Worm (Caenorhabditis elegans) whole organism, L4 larva: ENCODE results near the gene F40G12.4.

Experiments
- R02D3.7 ChIP-seq: fragments of 150-350 bp; sonication (generic microtip); optimal IDR thresholded peaks from 3 replicates; lab custom pipeline; 2014; ENCODE audit warnings: missing biosample characterization, missing genetic modification characterization
- T20F7.1 ChIP-seq: fragments of 200-800 bp; sonication (Bioruptor generic); optimal IDR thresholded peaks from 2 replicates; lab custom pipeline; 2018; ENCODE audit warnings: mild to moderate bottlenecking, missing genetic modification characterization, missing compliant biosample characterization
- pha-4 ChIP-seq, 2 experiments: fragments of 150-350 bp in 1 of 2; fragments of 200-800 bp in 1 of 2; sonication (Bioruptor generic) in 1 of 2; IDR thresholded peaks in 1 of 2; optimal IDR thresholded peaks in 1 of 2; 2 replicates each; pipeline versions ENCODE4 v1.3.6 to Lab custom; 2014 to 2022; ENCODE audit warnings: missing genetic modification characterization in 2 of 2, missing genetic modification reagents in 2 of 2, missing biosample characterization in 1 of 2, missing compliant biosample characterization in 1 of 2

DNA sequence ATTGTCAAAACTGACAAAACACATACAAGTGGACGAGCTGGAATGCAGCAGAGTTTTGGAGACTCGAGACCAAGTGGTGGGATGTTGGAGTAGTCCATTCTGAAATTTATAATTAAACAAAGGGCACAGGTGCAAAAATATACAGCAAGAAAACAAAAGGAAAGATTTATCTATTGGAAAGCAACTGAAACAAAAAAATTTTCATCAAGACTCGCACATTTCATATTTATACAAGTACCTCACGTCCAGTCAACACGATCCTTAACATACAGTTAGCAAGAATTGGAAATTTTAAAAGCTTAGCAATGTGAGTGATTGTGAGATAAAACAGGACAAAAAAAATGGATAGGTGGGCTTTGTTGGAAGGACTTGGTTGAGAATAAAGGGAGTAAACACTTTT is 45.7 kb upstream of the F40G12.4 start, which contains the start of gene F47B8.1:
- no peak for TF ChIP-seq pha-4 (GFP tag; IDR thresholded peaks at IDR 0.05; lab: Robert Waterston, UW)
- no peak for TF ChIP-seq pha-4 (tag; optimal IDR thresholded peaks at IDR 0.05; lab: Kevin White, UChicago)
- TF ChIP-seq T20F7.1, result no peak
- no peak for TF ChIP-seq R02D3.7
